Fruit fly (Drosophila melanogaster) whole organism, embryonic: ENCODE measurements around the gene CG2059.

Experiments used
- Asciz ChIP-seq: fragments of 200-800 bp; sonication (Bioruptor generic); optimal IDR thresholded peaks from 2 replicates; lab custom pipeline; 2017; ENCODE audit warnings: missing biosample characterization, mild to moderate bottlenecking, missing genetic modification characterization, missing genetic modification reagents
- Bdp1 ChIP-seq: fragments of 200-800 bp; sonication (Bioruptor generic); optimal IDR thresholded peaks from 3 replicates; lab custom pipeline; 2016; ENCODE audit warnings: missing biosample characterization, missing genetic modification characterization
- Bgb ChIP-seq: fragments of 200-800 bp; sonication (Bioruptor generic); IDR thresholded peaks from 2 replicates; pipeline ENCODE4 v1.3.6; 2022; ENCODE audit warnings: missing biosample characterization, missing genetic modification characterization; ENCODE audit not compliant: partially characterized antibody
- BtbVII ChIP-seq: fragments of 200-800 bp; sonication (Bioruptor generic); optimal IDR thresholded peaks from 3 replicates; lab custom pipeline; 2017; ENCODE audit warnings: missing biosample characterization, mild to moderate bottlenecking, missing genetic modification characterization
- CG10209 ChIP-seq: fragments of 200-800 bp; sonication (Bioruptor generic); optimal IDR thresholded peaks from 3 replicates; lab custom pipeline; 2017; ENCODE audit warnings: missing biosample characterization, mild to moderate bottlenecking, missing genetic modification characterization, missing genetic modification reagents
- CG10959 ChIP-seq: fragments of 200-800 bp; sonication (Bioruptor generic); IDR thresholded peaks from 2 replicates; pipeline ENCODE4 v1.3.6; 2022; ENCODE audit warnings: missing biosample characterization, missing genetic modification characterization
- CG12744 ChIP-seq: fragments of 200-800 bp; sonication (Bioruptor generic); optimal IDR thresholded peaks from 2 replicates; lab custom pipeline; 2016; ENCODE audit warnings: missing biosample characterization, missing genetic modification characterization
- CG13287 ChIP-seq: fragments of 200-800 bp; sonication (Bioruptor generic); IDR thresholded peaks from 2 replicates; pipeline ENCODE4 v1.3.6; 2022; ENCODE audit warnings: missing biosample characterization, missing genetic modification characterization; ENCODE audit not compliant: partially characterized antibody
- CG17829 ChIP-seq: fragments of 200-800 bp; optimal IDR thresholded peaks from 2 replicates; lab custom pipeline; 2019; ENCODE audit warnings: missing biosample characterization, mild to moderate bottlenecking, missing genetic modification characterization, moderate library complexity
- CG2199 ChIP-seq: fragments of 200-800 bp; sonication (Bioruptor generic); IDR thresholded peaks from 3 replicates; pipeline ENCODE4 v1.3.6; 2022; ENCODE audit warnings: missing biosample characterization, missing genetic modification characterization
- CG2889 ChIP-seq: fragments of 200-800 bp; sonication (Bioruptor generic); IDR thresholded peaks from 3 replicates; pipeline ENCODE4 v1.3.6; 2022; ENCODE audit warnings: missing biosample characterization, missing genetic modification characterization
- CG42726 ChIP-seq: fragments of 200-800 bp; sonication (Bioruptor generic); IDR thresholded peaks from 2 replicates; pipeline ENCODE4 v1.3.6; 2022; ENCODE audit warnings: missing biosample characterization, missing genetic modification characterization; ENCODE audit not compliant: partially characterized antibody
- CG4360 ChIP-seq: fragments of 200-800 bp; sonication (Bioruptor generic); IDR thresholded peaks from 2 replicates; pipeline ENCODE4 v1.3.6; 2022; ENCODE audit warnings: missing biosample characterization, missing genetic modification characterization
- CG5180 ChIP-seq: fragments of 200-800 bp; sonication (Bioruptor generic); optimal IDR thresholded peaks from 3 replicates; lab custom pipeline; 2017; ENCODE audit warnings: missing biosample characterization, missing genetic modification characterization, mild to moderate bottlenecking, moderate library complexity, missing genetic modification reagents
- CG6791 ChIP-seq: fragments of 200-800 bp; sonication (Bioruptor generic); IDR thresholded peaks from 3 replicates; pipeline ENCODE4 v1.3.6; 2022; ENCODE audit warnings: missing biosample characterization, missing genetic modification characterization; ENCODE audit not compliant: partially characterized antibody
- CG7786 ChIP-seq: fragments of 200-800 bp; sonication (Bioruptor generic); optimal IDR thresholded peaks from 2 replicates; lab custom pipeline; 2016; ENCODE audit warnings: missing biosample characterization, missing genetic modification characterization
- CG7928 ChIP-seq: fragments of 200-800 bp; sonication (Bioruptor generic); optimal IDR thresholded peaks from 2 replicates; lab custom pipeline; 2017; ENCODE audit warnings: missing biosample characterization, mild to moderate bottlenecking, missing genetic modification characterization
- CG7987 ChIP-seq: fragments of 200-800 bp; sonication (Bioruptor generic); optimal IDR thresholded peaks from 2 replicates; lab custom pipeline; 2018; ENCODE audit warnings: missing biosample characterization, mild to moderate bottlenecking, missing genetic modification characterization, moderate library complexity
- CG9727 ChIP-seq: fragments of 200-800 bp; sonication (Bioruptor generic); optimal IDR thresholded peaks from 3 replicates; lab custom pipeline; 2017; ENCODE audit warnings: missing biosample characterization, mild to moderate bottlenecking, missing genetic modification characterization
- Dfd ChIP-seq, 2 experiments: fragments of >200 bp; optimal IDR thresholded peaks; 2 replicates each; lab custom pipeline; 2017; ENCODE audit warnings: missing biosample characterization in 2 of 2, missing genetic modification characterization in 2 of 2
- Dll ChIP-seq: fragments of 200-800 bp; sonication (Bioruptor generic); IDR thresholded peaks from 4 replicates; pipeline ENCODE4 v1.3.6; 2022; ENCODE audit warnings: missing biosample characterization, missing genetic modification characterization; ENCODE audit not compliant: partially characterized antibody
- Dref ChIP-seq: fragments of 200-800 bp; sonication (Bioruptor generic); IDR thresholded peaks from 2 replicates; pipeline ENCODE4 v1.3.6; 2022; ENCODE audit warnings: missing biosample characterization, missing genetic modification characterization
- ERR ChIP-seq: fragments of 200-800 bp; sonication (Bioruptor generic); optimal IDR thresholded peaks from 2 replicates; lab custom pipeline; 2016; ENCODE audit warnings: missing biosample characterization, missing genetic modification characterization
- Ets97D ChIP-seq: fragments of 200-800 bp; sonication (Bioruptor generic); optimal IDR thresholded peaks from 3 replicates; lab custom pipeline; 2016; ENCODE audit warnings: missing biosample characterization, missing genetic modification characterization
- MESR4 ChIP-seq: fragments of 200-800 bp; sonication (Bioruptor generic); optimal IDR thresholded peaks from 2 replicates; lab custom pipeline; 2018; ENCODE audit warnings: missing biosample characterization, mild to moderate bottlenecking, missing genetic modification characterization, moderate library complexity
- Rfx ChIP-seq: fragments of 200-800 bp; sonication (Bioruptor generic); IDR thresholded peaks from 2 replicates; pipeline ENCODE4 v1.3.6; 2022; ENCODE audit warnings: missing biosample characterization, missing genetic modification characterization
- Scr ChIP-seq: fragments of 200-800 bp; sonication (Bioruptor generic); IDR thresholded peaks from 2 replicates; pipeline ENCODE4 v1.3.6; 2022; ENCODE audit warnings: missing biosample characterization, missing genetic modification characterization; ENCODE audit not compliant: partially characterized antibody
- Side ChIP-seq: fragments of 200-800 bp; sonication (Bioruptor generic); optimal IDR thresholded peaks from 2 replicates; lab custom pipeline; 2016; ENCODE audit warnings: missing biosample characterization, missing genetic modification characterization
- Sry-β ChIP-seq: fragments of 200-800 bp; sonication (Bioruptor generic); optimal IDR thresholded peaks from 2 replicates; lab custom pipeline; 2018; ENCODE audit warnings: missing biosample characterization, mild to moderate bottlenecking, missing genetic modification characterization, moderate library complexity
- aop ChIP-seq: fragments of 200-800 bp; sonication (Bioruptor generic); IDR thresholded peaks from 2 replicates; pipeline ENCODE4 v1.3.6; 2022; ENCODE audit warnings: missing biosample characterization, missing genetic modification characterization
- bigmax ChIP-seq: fragments of 200-800 bp; sonication (Bioruptor generic); optimal IDR thresholded peaks from 2 replicates; lab custom pipeline; 2018; ENCODE audit warnings: missing biosample characterization, mild to moderate bottlenecking, missing genetic modification characterization
- ci ChIP-seq: fragments of 200-800 bp; sonication (Bioruptor generic); IDR thresholded peaks from 3 replicates; pipeline ENCODE4 v1.3.6; 2022; ENCODE audit warnings: missing biosample characterization, missing genetic modification characterization
- dan ChIP-seq: fragments of 200-800 bp; sonication (Bioruptor generic); IDR thresholded peaks from 2 replicates; pipeline ENCODE4 v1.3.6; 2022; ENCODE audit warnings: missing biosample characterization, missing genetic modification characterization
- ewg ChIP-seq: fragments of 200-800 bp; sonication (Bioruptor generic); optimal IDR thresholded peaks from 3 replicates; lab custom pipeline; 2017; ENCODE audit warnings: mild to moderate bottlenecking, missing biosample characterization, missing genetic modification reagents, missing genetic modification characterization
- gsb-n ChIP-seq: fragments of 200-800 bp; sonication (Bioruptor generic); optimal IDR thresholded peaks from 3 replicates; lab custom pipeline; 2018; ENCODE audit warnings: missing biosample characterization, mild to moderate bottlenecking, missing genetic modification characterization
- ham ChIP-seq: fragments of 200-800 bp; sonication (Bioruptor generic); IDR thresholded peaks from 2 replicates; pipeline ENCODE4 v1.3.6; 2022; ENCODE audit warnings: missing biosample characterization, missing genetic modification characterization
- inv ChIP-seq: fragments of 200-800 bp; sonication (Bioruptor generic); IDR thresholded peaks from 2 replicates; pipeline ENCODE4 v1.3.6; 2022; ENCODE audit warnings: missing biosample characterization, missing genetic modification characterization; ENCODE audit not compliant: partially characterized antibody
- lov ChIP-seq, 2 experiments: fragments of 200-800 bp in 1 of 2; fragments of >200 bp in 1 of 2; sonication (Bioruptor generic) in 1 of 2; IDR thresholded peaks in 1 of 2; optimal IDR thresholded peaks in 1 of 2; 2 replicates in 1 of 2; 3 replicates in 1 of 2; pipeline versions ENCODE4 v1.3.6 to Lab custom; 2017 to 2022; ENCODE audit warnings: missing biosample characterization in 1 of 2, missing genetic modification characterization in 1 of 2
- nerfin-2 ChIP-seq: fragments of 200-800 bp; sonication (Bioruptor generic); IDR thresholded peaks from 2 replicates; pipeline ENCODE4 v1.3.6; 2022; ENCODE audit warnings: missing biosample characterization, missing genetic modification characterization; ENCODE audit not compliant: partially characterized antibody
- sens-2 ChIP-seq: fragments of 200-800 bp; sonication (Bioruptor generic); IDR thresholded peaks from 2 replicates; pipeline ENCODE4 v1.3.6; 2022; ENCODE audit warnings: missing biosample characterization, missing genetic modification characterization
- sob ChIP-seq: fragments of 200-800 bp; sonication (Bioruptor generic); IDR thresholded peaks from 2 replicates; pipeline ENCODE4 v1.3.6; 2022; ENCODE audit warnings: missing biosample characterization, missing genetic modification characterization
- sqz ChIP-seq: fragments of 200-800 bp; sonication (Bioruptor generic); optimal IDR thresholded peaks from 3 replicates; lab custom pipeline; 2018; ENCODE audit warnings: missing biosample characterization, mild to moderate bottlenecking, missing genetic modification characterization
- stwl ChIP-seq: fragments of 200-800 bp; sonication (Bioruptor generic); optimal IDR thresholded peaks from 3 replicates; lab custom pipeline; 2018; ENCODE audit warnings: missing biosample characterization, mild to moderate bottlenecking, missing genetic modification characterization, moderate library complexity
- vfl ChIP-seq: fragments of 200-800 bp; sonication (Bioruptor generic); optimal IDR thresholded peaks from 2 replicates; lab custom pipeline; 2016; ENCODE audit warnings: missing biosample characterization, missing genetic modification characterization
- vnd ChIP-seq: fragments of 200-800 bp; sonication (Bioruptor generic); IDR thresholded peaks from 3 replicates; pipeline ENCODE4 v1.3.6; 2022; ENCODE audit warnings: missing biosample characterization, missing genetic modification characterization; ENCODE audit not compliant: partially characterized antibody
- vvl ChIP-seq: fragments of 200-800 bp; sonication (Bioruptor generic); IDR thresholded peaks from 2 replicates; pipeline ENCODE4 v1.3.6; 2022; ENCODE audit warnings: missing biosample characterization, missing genetic modification characterization
- wek ChIP-seq: fragments of 200-800 bp; sonication (Bioruptor generic); optimal IDR thresholded peaks from 3 replicates; lab custom pipeline; 2018; ENCODE audit warnings: missing biosample characterization, mild to moderate bottlenecking, missing genetic modification characterization, moderate library complexity

CG2059 gene

dm6 chrX:7323649-7324511, 37.7 kb downstream of the CG2059 start, which contains the start of the genes Atg5 and Dok (continued):
- peak; percentile 24 for TF ChIP-seq sqz
- TF ChIP-seq CG9727 (GFP tag; lab: Kevin White, UChicago), result no peak
- TF ChIP-seq Sry-β, result peak; percentile 53
- TF ChIP-seq ewg (GFP tag; lab: Kevin White, UChicago), result peak; percentile 14
- TF ChIP-seq Side (GFP tag; lab: Kevin White, UChicago), result no peak
- TF ChIP-seq gsb-n (tag; lab: Kevin White, UChicago), result no peak
- TF ChIP-seq vvl (GFP tag; lab: Robert Waterston, UW), result no peak
- no peak for TF ChIP-seq sens-2 (GFP tag; lab: Robert Waterston, UW)
- peak; percentile 67 for TF ChIP-seq Dll (GFP tag; lab: Robert Waterston, UW)
- TF ChIP-seq CG2199, result no peak
- TF ChIP-seq BtbVII, result no peak
- no peak for TF ChIP-seq CG2889 (GFP tag; lab: Robert Waterston, UW)
- TF ChIP-seq ham (GFP tag; lab: Robert Waterston, UW), result no peak
- TF ChIP-seq lov (optimal IDR thresholded peaks at IDR 0.05; lab: Kevin White, UChicago), result no peak
- TF ChIP-seq lov (GFP tag; IDR thresholded peaks at IDR 0.05; lab: Robert Waterston, UW), result no peak
- peak; percentile 16; the same call in 1 of the 2 replicates for TF ChIP-seq nerfin-2 (GFP tag; lab: Robert Waterston, UW)
- no peak for TF ChIP-seq CG7987 (GFP tag; lab: Kevin White, UChicago)
- no peak for TF ChIP-seq CG10959 (GFP tag; lab: Robert Waterston, UW)
- TF ChIP-seq CG13287 (GFP tag; lab: Robert Waterston, UW), result peak; percentile 68
- TF ChIP-seq wek (GFP tag; lab: Kevin White, UChicago), result no peak
- TF ChIP-seq vfl, result no peak
- peak; percentile 67 for TF ChIP-seq Dref (GFP tag; lab: Robert Waterston, UW)
- peak; percentile 64; the same call in 1 of the 2 replicates for TF ChIP-seq Rfx (GFP tag; lab: Robert Waterston, UW)
- TF ChIP-seq CG12744, result no peak
- no peak for TF ChIP-seq dan (GFP tag; lab: Robert Waterston, UW)
- peak; percentile 28; the same call in 1 of the 3 replicates for TF ChIP-seq vnd (GFP tag; lab: Robert Waterston, UW)
- TF ChIP-seq stwl (tag; lab: Kevin White, UChicago), result peak; percentile 78
- peak; percentile 17 for TF ChIP-seq Ets97D (GFP tag; lab: Kevin White, UChicago)
- TF ChIP-seq CG10209, result peak; percentile 18
- peak; percentile 95 for TF ChIP-seq CG4360 (GFP tag; lab: Robert Waterston, UW)
- peak; percentile 53 for TF ChIP-seq CG17829
- TF ChIP-seq sob, result peak; percentile 51; the same call in 1 of the 2 replicates
- peak; percentile 56; the same call in 1 of the 2 replicates for TF ChIP-seq inv (GFP tag; lab: Robert Waterston, UW)
- TF ChIP-seq CG42726 (GFP tag; lab: Robert Waterston, UW), result peak; percentile 55
- TF ChIP-seq Bgb (GFP tag; lab: Robert Waterston, UW), result peak; percentile 67
- TF ChIP-seq ERR (GFP tag; lab: Kevin White, UChicago), result no peak
- TF ChIP-seq Bdp1 (GFP tag; lab: Kevin White, UChicago), result no peak
- peak; percentile 67 for TF ChIP-seq Scr
- no peak for TF ChIP-seq CG5180 (GFP tag; lab: Kevin White, UChicago)
- TF ChIP-seq CG7786 (GFP tag; lab: Kevin White, UChicago), result no peak
- no peak for TF ChIP-seq CG7928 (GFP tag; lab: Kevin White, UChicago)
- TF ChIP-seq Asciz (GFP tag; lab: Kevin White, UChicago), result peak; percentile 38
- 0 out of 3 replicates have a peak, but pooled peaks have one; percentile 24 for TF ChIP-seq ci (GFP tag; lab: Robert Waterston, UW)
- no peak for TF ChIP-seq Dfd (GFP tag; optimal IDR thresholded peaks at IDR 0.05; lab: Kevin White, UChicago)
- TF ChIP-seq MESR4, result peak; percentile 83
- no peak for TF ChIP-seq bigmax (GFP tag; lab: Kevin White, UChicago)
- no peak for TF ChIP-seq aop (GFP tag; lab: Robert Waterston, UW)
- peak; percentile 67 for TF ChIP-seq CG6791 (GFP tag; lab: Robert Waterston, UW)
